Fruit fly (Drosophila melanogaster) whole organism, embryonic: ENCODE measurements around the gene CG14569.

Experiments used
- CG10267 ChIP-seq: fragments of 200-800 bp; sonication (Bioruptor generic); optimal IDR thresholded peaks from 2 replicates; lab custom pipeline; 2018; ENCODE audit warnings: missing biosample characterization, mild to moderate bottlenecking, missing genetic modification characterization, moderate library complexity
- CG10959 ChIP-seq: fragments of 200-800 bp; sonication (Bioruptor generic); IDR thresholded peaks from 2 replicates; pipeline ENCODE4 v1.3.6; 2022; ENCODE audit warnings: missing biosample characterization, missing genetic modification characterization
- CG11247 ChIP-seq: fragments of 200-800 bp; sonication (Bioruptor generic); IDR thresholded peaks from 2 replicates; pipeline ENCODE4 v1.3.6; 2022; ENCODE audit warnings: missing biosample characterization, missing genetic modification characterization
- CG11504 ChIP-seq: fragments of 200-800 bp; sonication (Bioruptor generic); optimal IDR thresholded peaks from 3 replicates; lab custom pipeline; 2019; ENCODE audit warnings: missing biosample characterization, mild to moderate bottlenecking, missing genetic modification characterization, moderate library complexity
- CG11560 ChIP-seq: fragments of 200-800 bp; sonication (Bioruptor generic); IDR thresholded peaks from 3 replicates; pipeline ENCODE4 v1.3.6; 2022; ENCODE audit warnings: missing biosample characterization, missing genetic modification characterization
- CG14710 ChIP-seq: fragments of 200-800 bp; sonication (Bioruptor generic); optimal IDR thresholded peaks from 3 replicates; lab custom pipeline; 2019; ENCODE audit warnings: missing biosample characterization, mild to moderate bottlenecking, missing genetic modification characterization, moderate library complexity
- CG1529 ChIP-seq: fragments of 200-800 bp; sonication (Bioruptor generic); optimal IDR thresholded peaks from 3 replicates; lab custom pipeline; 2018; ENCODE audit warnings: missing biosample characterization, missing genetic modification characterization
- CG15601 ChIP-seq: fragments of 200-800 bp; sonication (Bioruptor generic); optimal IDR thresholded peaks from 3 replicates; lab custom pipeline; 2019; ENCODE audit warnings: missing biosample characterization, mild to moderate bottlenecking, missing genetic modification characterization, moderate library complexity
- CG1603 ChIP-seq: fragments of 200-800 bp; sonication (Bioruptor generic); optimal IDR thresholded peaks from 2 replicates; lab custom pipeline; 2019; ENCODE audit warnings: missing biosample characterization, mild to moderate bottlenecking, missing genetic modification characterization, moderate library complexity
- CG31441 ChIP-seq: fragments of 200-800 bp; sonication (Bioruptor generic); IDR thresholded peaks from 2 replicates; pipeline ENCODE4 v1.3.6; 2022; ENCODE audit warnings: missing biosample characterization, missing genetic modification characterization
- CG4820 ChIP-seq: fragments of 200-800 bp; sonication (Bioruptor generic); optimal IDR thresholded peaks from 3 replicates; lab custom pipeline; 2016; ENCODE audit warnings: missing biosample characterization, missing genetic modification characterization
- CG6683 ChIP-seq: fragments of 200-800 bp; sonication (Bioruptor generic); optimal IDR thresholded peaks from 2 replicates; lab custom pipeline; 2017; ENCODE audit warnings: missing biosample characterization, mild to moderate bottlenecking, missing genetic modification characterization, missing genetic modification reagents
- CG8359 ChIP-seq: fragments of 200-800 bp; sonication (Bioruptor generic); optimal IDR thresholded peaks from 2 replicates; lab custom pipeline; 2017; ENCODE audit warnings: missing biosample characterization, mild to moderate bottlenecking, missing genetic modification characterization, borderline replicate concordance
- CG9727 ChIP-seq: fragments of 200-800 bp; sonication (Bioruptor generic); optimal IDR thresholded peaks from 3 replicates; lab custom pipeline; 2017; ENCODE audit warnings: missing biosample characterization, mild to moderate bottlenecking, missing genetic modification characterization
- ERR ChIP-seq: fragments of 200-800 bp; sonication (Bioruptor generic); optimal IDR thresholded peaks from 2 replicates; lab custom pipeline; 2016; ENCODE audit warnings: missing biosample characterization, missing genetic modification characterization
- GATAe ChIP-seq: fragments of 200-800 bp; sonication (Bioruptor generic); conservative IDR thresholded peaks from 2 replicates; pipeline ENCODE4 v1.3.6; 2022; ENCODE audit warnings: missing biosample characterization, missing genetic modification characterization
- Side ChIP-seq: fragments of 200-800 bp; sonication (Bioruptor generic); optimal IDR thresholded peaks from 2 replicates; lab custom pipeline; 2016; ENCODE audit warnings: missing biosample characterization, missing genetic modification characterization
- ab ChIP-seq: fragments of 200-800 bp; sonication (Bioruptor generic); optimal IDR thresholded peaks from 2 replicates; lab custom pipeline; 2016; ENCODE audit warnings: missing biosample characterization, missing genetic modification characterization
- bsh ChIP-seq, 2 experiments: fragments of 200-800 bp; sonication (Bioruptor generic); optimal IDR thresholded peaks; 2 replicates each; lab custom pipeline; 2017 to 2018; ENCODE audit warnings: mild to moderate bottlenecking in 2 of 2, missing biosample characterization in 2 of 2, missing genetic modification characterization in 2 of 2, moderate library complexity in 1 of 2
- btn ChIP-seq: fragments of 200-800 bp; sonication (Bioruptor generic); optimal IDR thresholded peaks from 2 replicates; lab custom pipeline; 2016; ENCODE audit warnings: missing biosample characterization, missing genetic modification characterization
- ci ChIP-seq: fragments of 200-800 bp; sonication (Bioruptor generic); IDR thresholded peaks from 3 replicates; pipeline ENCODE4 v1.3.6; 2022; ENCODE audit warnings: missing biosample characterization, missing genetic modification characterization
- disco-r ChIP-seq: fragments of 200-800 bp; sonication (Bioruptor generic); optimal IDR thresholded peaks from 2 replicates; lab custom pipeline; 2016; ENCODE audit warnings: missing biosample characterization, missing genetic modification characterization
- gcm ChIP-seq: fragments of 200-800 bp; sonication (Bioruptor generic); optimal IDR thresholded peaks from 2 replicates; lab custom pipeline; 2019; ENCODE audit warnings: missing biosample characterization, mild to moderate bottlenecking, missing genetic modification characterization, moderate library complexity
- h ChIP-seq: fragments of >200 bp; optimal IDR thresholded peaks from 2 replicates; lab custom pipeline; 2017
- lola ChIP-seq, 3 experiments: fragments of >200 bp in 2 of 3; fragments of 200-800 bp in 1 of 3; sonication (Bioruptor generic) in 1 of 3; optimal IDR thresholded peaks; 2 replicates each; lab custom pipeline; 2017 to 2019; ENCODE audit warnings: missing biosample characterization in 3 of 3, missing genetic modification characterization in 3 of 3, mild to moderate bottlenecking in 1 of 3, moderate library complexity in 1 of 3
- nmo ChIP-seq: fragments of 200-800 bp; sonication (Bioruptor generic); optimal IDR thresholded peaks from 2 replicates; lab custom pipeline; 2018; ENCODE audit warnings: missing biosample characterization, mild to moderate bottlenecking, missing genetic modification characterization, moderate library complexity
- pnt ChIP-seq: fragments of 200-800 bp; sonication (Bioruptor generic); optimal IDR thresholded peaks from 3 replicates; lab custom pipeline; 2016; ENCODE audit warnings: missing biosample characterization, missing genetic modification characterization
- prd ChIP-seq, 3 experiments: fragments of >200 bp in 2 of 3; fragments of 200-800 bp in 1 of 3; sonication (Bioruptor generic) in 1 of 3; optimal IDR thresholded peaks in 2 of 3; IDR thresholded peaks in 1 of 3; 2 replicates in 2 of 3; 3 replicates in 1 of 3; pipeline versions ENCODE4 v1.3.6 to Lab custom; 2017 to 2022; ENCODE audit warnings: missing biosample characterization in 1 of 3, missing genetic modification characterization in 1 of 3
- pum ChIP-seq: fragments of 200-800 bp; sonication (Bioruptor generic); optimal IDR thresholded peaks from 2 replicates; lab custom pipeline; 2016; ENCODE audit warnings: missing biosample characterization, missing genetic modification characterization
- ranshi ChIP-seq: fragments of 200-800 bp; sonication (Bioruptor generic); IDR thresholded peaks from 2 replicates; pipeline ENCODE4 v1.3.6; 2022; ENCODE audit warnings: missing biosample characterization, missing genetic modification characterization
- rib ChIP-seq: fragments of 200-800 bp; sonication (Bioruptor generic); IDR thresholded peaks from 2 replicates; pipeline ENCODE4 v1.3.6; 2022; ENCODE audit warnings: missing biosample characterization, missing genetic modification characterization
- sens ChIP-seq: fragments of 200-800 bp; sonication (Bioruptor generic); peaks from one replicate; lab custom pipeline; 2016; ENCODE audit warnings: missing biosample characterization, missing genetic modification characterization
- ssp ChIP-seq: fragments of 200-800 bp; sonication (Bioruptor generic); IDR thresholded peaks from 2 replicates; pipeline ENCODE4 v1.3.6; 2022; ENCODE audit warnings: missing biosample characterization, missing genetic modification characterization
- tll ChIP-seq, 2 experiments: fragments of 200-800 bp in 1 of 2; fragments of >200 bp in 1 of 2; sonication (Bioruptor generic) in 1 of 2; optimal IDR thresholded peaks; 2 replicates each; lab custom pipeline; 2017 to 2019; ENCODE audit warnings: missing biosample characterization in 2 of 2, missing genetic modification characterization in 2 of 2, mild to moderate bottlenecking in 1 of 2, moderate library complexity in 1 of 2

The CG14569 gene

dm6 chr3L:21727013-21727727, 4.2 kb downstream of the CG14569 start (continued):
- TF ChIP-seq ranshi (no peak), disco-r (GFP tag; lab: Kevin White, UChicago) (no peak), GATAe (no peak), h (lab: Kevin White, UChicago) (no peak), lola (GFP tag; optimal IDR thresholded peaks at IDR 0.05; lab: Kevin White, UChicago) (peak in 1 of 3 experiments; percentile 70), Side (GFP tag; lab: Kevin White, UChicago) (no peak), sens (GFP tag; lab: Kevin White, UChicago) (peak; percentile 84), rib (GFP tag; lab: Robert Waterston, UW) (no peak), btn (no peak), CG31441 (peak; percentile 44; the same call in 1 of the 2 replicates), tll (GFP tag; optimal IDR thresholded peaks at IDR 0.05; lab: Kevin White, UChicago) (no peak), ab (no peak), ERR (GFP tag; lab: Kevin White, UChicago) (no peak), CG10267 (tag; lab: Kevin White, UChicago) (peak; percentile 27), CG15601 (tag; lab: Kevin White, UChicago) (peak; percentile 4), CG11504 (tag; lab: Kevin White, UChicago) (no peak), CG9727 (GFP tag; lab: Kevin White, UChicago) (peak; percentile 29), prd (optimal IDR thresholded peaks at IDR 0.05; lab: Kevin White, UChicago) (no peak), prd (GFP tag; IDR thresholded peaks at IDR 0.05; lab: Robert Waterston, UW) (peak; percentile 35; the same call in 1 of the 3 replicates), CG8359 (GFP tag; lab: Kevin White, UChicago) (peak; percentile 1), CG1529 (GFP tag; lab: Kevin White, UChicago) (peak; percentile 22), gcm (GFP tag; lab: Kevin White, UChicago) (no peak), CG6683 (GFP tag; lab: Kevin White, UChicago) (no peak), CG4820 (GFP tag; lab: Kevin White, UChicago) (peak; percentile 9), ci (GFP tag; lab: Robert Waterston, UW) (0 out of 3 replicates have a peak, but pooled peaks have one; percentile 29), CG1603 (tag; lab: Kevin White, UChicago) (peak; percentile 1), nmo (GFP tag; lab: Kevin White, UChicago) (peak; percentile 49), CG10959 (peak; percentile 38; the same call in 1 of the 2 replicates), CG11560 (tag; lab: Robert Waterston, UW) (no peak), CG14710 (tag; lab: Kevin White, UChicago) (peak; percentile 51), CG11247 (GFP tag; lab: Robert Waterston, UW) (peak; percentile 54; the same call in 1 of the 2 replicates)

- no peak for TF ChIP-seq pum (GFP tag; lab: Kevin White, UChicago)
- TF ChIP-seq bsh (GFP tag; optimal IDR thresholded peaks at IDR 0.05; lab: Kevin White, UChicago) = peak in 1 of 2 experiments; percentile 19
Observed at dm6 chr3L:21720869-21721268, 10.5 kb downstream of the CG14569 start.

dm6 chr3L:21718233-21718632, 13.1 kb downstream of the CG14569 start:
- TF ChIP-seq ssp (GFP tag; lab: Robert Waterston, UW) (0 out of 2 replicates have a peak, but pooled peaks have one; percentile 11), pnt (no peak), CG11247 (GFP tag; lab: Robert Waterston, UW) (peak; percentile 10)
